Worm (Caenorhabditis elegans) whole organism, L4 larva: Measurements from ENCODE around the gene dao-6.
A peak's percentile ranks its signal among the peaks of the same experiment; 100 is the strongest.

ENCODE experiments used
- F37D6.2 ChIP-seq: sonication (generic microtip); optimal IDR thresholded peaks from 2 replicates; lab custom pipeline; 2016; ENCODE audit warnings: mild to moderate bottlenecking, missing genetic modification characterization, missing compliant biosample characterization
- T20F7.1 ChIP-seq: fragments of 200-800 bp; sonication (Bioruptor generic); optimal IDR thresholded peaks from 2 replicates; lab custom pipeline; 2018; ENCODE audit warnings: mild to moderate bottlenecking, missing genetic modification characterization, missing compliant biosample characterization
- Y5F2A.4 ChIP-seq: fragments of 200-800 bp; sonication (Bioruptor generic); optimal IDR thresholded peaks from 2 replicates; lab custom pipeline; 2018; ENCODE audit warnings: mild to moderate bottlenecking, missing genetic modification characterization, missing compliant biosample characterization
- Y75B8A.6 ChIP-seq: fragments of 200-800 bp; sonication (Bioruptor generic); IDR thresholded peaks from 2 replicates; pipeline ENCODE4 v1.3.6; 2022; ENCODE audit warnings: missing genetic modification reagents, missing genetic modification characterization, missing compliant biosample characterization
- aha-1 ChIP-seq: fragments of 150-350 bp; peaks from one replicate; lab custom pipeline; 2014; ENCODE audit warnings: missing biosample characterization, missing genetic modification characterization
- ama-1 ChIP-seq: fragments of 150-350 bp; optimal IDR thresholded peaks from 2 replicates; lab custom pipeline; 2014; ENCODE audit warnings: inconsistent platforms, mixed read lengths
- arid-1 ChIP-seq: fragments of 200-800 bp; sonication (Bioruptor generic); conservative IDR thresholded peaks from 2 replicates; pipeline ENCODE4 v1.3.6; 2022; ENCODE audit warnings: missing genetic modification reagents, missing genetic modification characterization, missing compliant biosample characterization
- ceh-28 ChIP-seq: fragments of 150-350 bp; optimal IDR thresholded peaks from 2 replicates; lab custom pipeline; 2014; ENCODE audit warnings: missing biosample characterization, missing genetic modification reagents, missing genetic modification characterization
- ceh-32 ChIP-seq: sonication (generic microtip); optimal IDR thresholded peaks from 2 replicates; lab custom pipeline; 2016; ENCODE audit warnings: mild to moderate bottlenecking, missing genetic modification characterization, missing compliant biosample characterization; ENCODE audit not compliant: poor library complexity
- ces-1 ChIP-seq: fragments of 150-350 bp; sonication (generic microtip); optimal IDR thresholded peaks from 4 replicates; lab custom pipeline; 2014; ENCODE audit warnings: missing biosample characterization, missing genetic modification reagents, missing genetic modification characterization
- cey-2 ChIP-seq: sonication (generic microtip); optimal IDR thresholded peaks from 3 replicates; lab custom pipeline; 2017; ENCODE audit warnings: missing genetic modification characterization, mild to moderate bottlenecking, missing compliant biosample characterization, antibody characterized with exemption, borderline replicate concordance; ENCODE audit not compliant: insufficient read depth
- daf-16 ChIP-seq, 3 experiments: sonication (generic microtip); optimal IDR thresholded peaks; 2 replicates each; lab custom pipeline; 2016 to 2017; ENCODE audit warnings: missing genetic modification characterization in 3 of 3, missing genetic modification reagents in 3 of 3, mild to moderate bottlenecking in 2 of 3, missing compliant biosample characterization in 2 of 3, missing biosample characterization in 1 of 3, moderate library complexity in 1 of 3
- daf-19 ChIP-seq: fragments of 200-800 bp; sonication (Bioruptor generic); conservative IDR thresholded peaks from 2 replicates; pipeline ENCODE4 v1.3.6; 2022; ENCODE audit warnings: missing genetic modification characterization, missing compliant biosample characterization
- dmd-6 ChIP-seq: fragments of 200-800 bp; sonication (Bioruptor generic); IDR thresholded peaks from 2 replicates; pipeline ENCODE4 v1.3.6; 2022; ENCODE audit warnings: missing genetic modification reagents, missing genetic modification characterization, missing compliant biosample characterization
- egl-43 ChIP-seq: fragments of 200-800 bp; sonication (Bioruptor generic); IDR thresholded peaks from 2 replicates; pipeline ENCODE4 v1.3.6; 2022; ENCODE audit warnings: missing genetic modification reagents, missing genetic modification characterization, missing compliant biosample characterization
- hlh-11 ChIP-seq: fragments of 200-800 bp; sonication (Bioruptor generic); optimal IDR thresholded peaks from 2 replicates; lab custom pipeline; 2018; ENCODE audit warnings: mild to moderate bottlenecking, missing genetic modification characterization, missing compliant biosample characterization
- hlh-30 ChIP-seq: sonication (generic microtip); optimal IDR thresholded peaks from 2 replicates; lab custom pipeline; 2017; ENCODE audit warnings: antibody characterized with exemption, mild to moderate bottlenecking, missing genetic modification characterization, missing compliant biosample characterization; ENCODE audit not compliant: insufficient read depth
- jun-1 ChIP-seq: fragments of 150-350 bp; optimal IDR thresholded peaks from 2 replicates; lab custom pipeline; 2014; ENCODE audit warnings: missing biosample characterization, missing genetic modification reagents, missing genetic modification characterization
- lim-7 ChIP-seq: fragments of 200-800 bp; sonication (Bioruptor generic); IDR thresholded peaks from 2 replicates; pipeline ENCODE4 v1.3.6; 2022; ENCODE audit warnings: missing genetic modification characterization, missing compliant biosample characterization
- lin-1 ChIP-seq: fragments of 200-800 bp; sonication (Bioruptor generic); IDR thresholded peaks from 2 replicates; pipeline ENCODE4 v1.3.6; 2022; ENCODE audit warnings: missing genetic modification reagents, missing genetic modification characterization, missing compliant biosample characterization
- lin-38 ChIP-seq: fragments of 200-800 bp; sonication (Bioruptor generic); IDR thresholded peaks from 2 replicates; pipeline ENCODE4 v1.3.6; 2022; ENCODE audit warnings: missing genetic modification reagents, missing genetic modification characterization, missing compliant biosample characterization
- lir-3 ChIP-seq: sonication (generic microtip); optimal IDR thresholded peaks from 2 replicates; lab custom pipeline; 2016; ENCODE audit warnings: mild to moderate bottlenecking, missing genetic modification characterization, missing compliant biosample characterization
- lsy-2 ChIP-seq, 2 experiments: fragments of 150-350 bp in 1 of 2; sonication (generic microtip) in 1 of 2; optimal IDR thresholded peaks; 2 replicates each; lab custom pipeline; 2014 to 2017; ENCODE audit warnings: missing biosample characterization in 2 of 2, missing genetic modification characterization in 2 of 2
- madf-5 ChIP-seq, 2 experiments: fragments of 200-800 bp; sonication (Bioruptor generic); IDR thresholded peaks; 2 replicates each; pipeline ENCODE4 v1.3.6; 2022; ENCODE audit warnings: missing compliant biosample characterization in 2 of 2, missing genetic modification characterization in 2 of 2
- madf-9 ChIP-seq: fragments of 200-800 bp; sonication (Bioruptor generic); conservative IDR thresholded peaks from 2 replicates; pipeline ENCODE4 v1.3.6; 2022; ENCODE audit warnings: missing genetic modification reagents, missing genetic modification characterization, missing compliant biosample characterization
- mes-2 ChIP-seq: sonication (generic microtip); optimal IDR thresholded peaks from 2 replicates; lab custom pipeline; 2016; ENCODE audit warnings: missing genotype, mild to moderate bottlenecking, missing genetic modification characterization, missing compliant biosample characterization; ENCODE audit not compliant: poor library complexity, severe bottlenecking
- mxl-2 ChIP-seq: fragments of 200-800 bp; sonication (Bioruptor generic); conservative IDR thresholded peaks from 2 replicates; pipeline ENCODE4 v1.3.6; 2022; ENCODE audit warnings: missing genetic modification reagents, missing genetic modification characterization, missing compliant biosample characterization
- mxl-3 ChIP-seq: fragments of 200-800 bp; sonication (Bioruptor generic); optimal IDR thresholded peaks from 2 replicates; lab custom pipeline; 2018; ENCODE audit warnings: mild to moderate bottlenecking, missing genetic modification characterization, missing compliant biosample characterization
- nhr-102 ChIP-seq: sonication (generic microtip); optimal IDR thresholded peaks from 2 replicates; lab custom pipeline; 2016; ENCODE audit warnings: mild to moderate bottlenecking, missing genetic modification characterization, moderate library complexity, missing compliant biosample characterization
- nhr-111 ChIP-seq: fragments of 200-800 bp; sonication (Bioruptor generic); optimal IDR thresholded peaks from 2 replicates; lab custom pipeline; 2018; ENCODE audit warnings: mild to moderate bottlenecking, missing genetic modification characterization, missing compliant biosample characterization
- nhr-25 ChIP-seq: sonication (generic microtip); optimal IDR thresholded peaks from 2 replicates; lab custom pipeline; 2017; ENCODE audit warnings: missing genetic modification characterization, mild to moderate bottlenecking, missing compliant biosample characterization, antibody characterized with exemption, moderate library complexity, borderline replicate concordance; ENCODE audit not compliant: insufficient read depth
- nhr-41 ChIP-seq: fragments of 200-800 bp; sonication (Bioruptor generic); IDR thresholded peaks from 2 replicates; pipeline ENCODE4 v1.3.6; 2022; ENCODE audit warnings: missing genetic modification reagents, missing genetic modification characterization, missing compliant biosample characterization
- nhr-42 ChIP-seq: fragments of 200-800 bp; sonication (Bioruptor generic); IDR thresholded peaks from 2 replicates; pipeline ENCODE4 v1.3.6; 2022; ENCODE audit warnings: missing genetic modification characterization, missing compliant biosample characterization
- nhr-48 ChIP-seq: sonication (generic microtip); optimal IDR thresholded peaks from 2 replicates; lab custom pipeline; 2016; ENCODE audit warnings: mild to moderate bottlenecking, missing genetic modification characterization, missing compliant biosample characterization
- pqm-1 ChIP-seq: sonication (generic microtip); optimal IDR thresholded peaks from 2 replicates; lab custom pipeline; 2017; ENCODE audit warnings: missing biosample characterization, missing genetic modification characterization
- set-16 ChIP-seq: fragments of 200-800 bp; sonication (Bioruptor generic); IDR thresholded peaks from 2 replicates; pipeline ENCODE4 v1.3.6; 2022; ENCODE audit warnings: missing genetic modification reagents, missing genetic modification characterization, missing compliant biosample characterization
- snpc-1.2 ChIP-seq: fragments of 200-800 bp; sonication (Bioruptor generic); IDR thresholded peaks from 2 replicates; pipeline ENCODE4 v1.3.6; 2022; ENCODE audit warnings: missing genetic modification reagents, missing genetic modification characterization, missing compliant biosample characterization
- snpc-4 ChIP-seq: fragments of 150-350 bp; optimal IDR thresholded peaks from 2 replicates; lab custom pipeline; 2014; ENCODE audit warnings: missing biosample characterization, missing genetic modification characterization
- spr-1 ChIP-seq: sonication (generic microtip); optimal IDR thresholded peaks from 2 replicates; lab custom pipeline; 2016; ENCODE audit warnings: mild to moderate bottlenecking, missing genetic modification characterization, missing compliant biosample characterization
- zfp-2 ChIP-seq: sonication (generic microtip); optimal IDR thresholded peaks from 2 replicates; lab custom pipeline; 2016; ENCODE audit warnings: mild to moderate bottlenecking, missing genetic modification characterization, missing compliant biosample characterization
- zip-11 ChIP-seq: fragments of 200-800 bp; sonication (Bioruptor generic); IDR thresholded peaks from 2 replicates; pipeline ENCODE4 v1.3.6; 2022; ENCODE audit warnings: missing genetic modification characterization, missing compliant biosample characterization

The dao-6 gene

DNA sequence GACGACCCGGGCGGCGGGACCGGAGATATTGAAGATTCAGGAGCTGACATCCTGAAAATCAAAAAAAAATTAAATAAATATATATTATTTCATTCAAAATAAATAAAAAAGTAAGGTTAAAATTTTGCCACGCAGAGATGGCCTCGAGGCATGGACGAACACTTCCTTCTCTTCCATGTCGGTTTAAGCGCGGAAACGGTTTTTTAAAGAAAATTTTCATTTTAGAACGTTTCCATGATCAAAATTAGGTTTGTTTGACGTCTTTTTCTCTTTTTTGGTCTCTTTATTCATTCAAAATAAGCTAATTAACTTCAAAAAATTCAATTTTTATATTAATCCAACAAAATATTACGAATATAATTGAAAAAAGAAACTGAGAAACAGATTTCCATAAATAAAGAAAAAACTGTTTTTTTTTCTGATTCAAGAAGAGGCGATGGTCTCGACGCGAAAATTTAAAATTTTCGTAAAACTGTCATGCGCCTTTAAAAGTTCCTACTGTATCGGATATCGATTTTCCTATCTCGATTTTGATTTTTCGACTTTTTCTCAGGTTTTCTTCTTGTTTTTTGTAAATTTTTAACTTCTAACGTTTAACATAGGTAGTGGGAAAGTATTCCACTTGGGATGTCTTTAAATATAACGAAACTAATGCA is 26.2 kb upstream of the dao-6 start, which contains the start of gene gcc-2:
Gene gcc-2, minus strand, starts transcription at position 51 of the 656 bp plus-strand sequence.
- TF ChIP-seq madf-5 (GFP tag; IDR thresholded peaks at IDR 0.05; lab: Robert Waterston, UW) (no peak), nhr-41 (GFP tag; lab: Robert Waterston, UW) (no peak), nhr-111 (no peak), mes-2 (peak; percentile 9), jun-1 (no peak), aha-1 (peak; percentile 13)
- TF ChIP-seq, all 104 proteins: peak for 2

DNA sequence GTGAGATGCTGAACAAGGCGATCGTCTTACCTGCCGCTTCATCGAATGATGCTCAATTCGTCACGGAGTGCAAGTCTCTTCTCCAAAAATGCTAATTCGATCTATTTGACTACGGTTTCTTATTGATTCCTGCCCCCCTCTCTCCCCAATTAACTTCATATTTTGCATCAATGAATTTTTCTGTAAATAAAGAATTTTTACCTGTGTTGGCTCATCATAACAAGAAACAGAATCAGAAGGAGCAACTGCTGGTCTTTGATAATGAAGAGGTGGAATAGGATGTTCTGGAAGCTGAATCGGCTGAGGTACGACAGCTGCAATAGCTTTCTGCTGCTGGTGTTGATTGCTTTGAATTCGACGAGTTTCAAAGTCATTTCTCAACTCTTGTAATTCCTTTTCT is 24.2 kb upstream of the dao-6 start:
- no peak for TF ChIP-seq hlh-11
- TF ChIP-seq nhr-111, result no peak
- TF ChIP-seq aha-1, result peak; percentile 22

DNA sequence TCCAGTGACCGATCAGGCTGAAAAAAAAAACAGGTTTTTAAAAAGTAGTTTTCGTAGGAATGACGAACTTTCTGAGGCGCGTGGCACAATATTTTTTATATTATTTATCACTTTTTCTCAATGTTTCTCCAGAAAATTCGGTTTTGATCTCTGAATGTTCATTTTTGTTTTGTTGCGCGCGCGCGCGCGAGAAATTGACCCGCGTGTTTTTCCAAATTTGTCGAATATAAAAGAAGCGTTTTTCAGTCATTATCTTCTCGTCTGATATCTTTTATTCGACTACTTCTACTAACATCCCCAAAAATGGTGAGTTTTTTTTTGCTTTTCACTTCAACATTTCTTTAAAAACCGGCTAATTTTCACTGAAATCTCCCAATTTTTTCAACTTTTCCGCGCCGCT is 22.8 kb upstream of the dao-6 start, which contains the start of gene rmd-1:
Gene rmd-1, plus strand, starts transcription at position 247 of the 400 bp plus-strand sequence.
- TF ChIP-seq pqm-1 (tag; lab: Kevin White, UChicago) (no peak), spr-1 (no peak), lin-38 (GFP tag; lab: Robert Waterston, UW) (peak; percentile 51)
- TF ChIP-seq, all 104 proteins: peak for 1

DNA sequence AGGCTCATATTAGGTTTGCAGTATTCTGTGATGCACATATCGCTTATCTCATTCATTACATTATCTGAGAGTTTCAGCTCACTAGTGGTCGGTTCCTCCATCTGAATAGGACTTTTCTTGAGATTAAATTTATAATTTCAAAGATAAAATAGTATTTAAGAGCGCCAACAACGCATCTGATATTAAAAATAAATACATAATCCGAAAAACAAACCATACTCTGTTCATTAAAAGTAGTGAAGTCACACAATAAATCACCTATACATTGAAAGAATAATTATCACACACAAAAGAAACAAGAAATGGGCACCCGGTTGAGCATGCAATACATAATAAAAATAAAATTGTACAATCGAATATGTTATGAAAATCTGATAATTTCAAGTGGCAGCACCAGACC is 21.4 kb upstream of the dao-6 start, which contains the start of gene vps-53:
Gene vps-53, minus strand, starts transcription at position 101 of the 400 bp plus-strand sequence.
- no peak for TF ChIP-seq Y75B8A.6 (GFP tag; lab: Robert Waterston, UW)
- no peak for TF ChIP-seq lir-3 (tag; lab: Kevin White, UChicago)
- no peak for TF ChIP-seq zip-11 (GFP tag; lab: Robert Waterston, UW)
- no peak for TF ChIP-seq snpc-1.2 (GFP tag; lab: Robert Waterston, UW)
- no peak for TF ChIP-seq nhr-42
- no peak for TF ChIP-seq ces-1 (GFP tag; lab: Kevin White, UChicago)
- no peak for TF ChIP-seq egl-43 (GFP tag; lab: Robert Waterston, UW)
- TF ChIP-seq madf-9 (GFP tag; lab: Robert Waterston, UW), result no peak
- TF ChIP-seq zfp-2 (tag; lab: Kevin White, UChicago), result no peak
- TF ChIP-seq mxl-3, result no peak
- TF ChIP-seq nhr-25 (tag; lab: Kevin White, UChicago), result no peak
- no peak for TF ChIP-seq set-16
- no peak for TF ChIP-seq arid-1 (GFP tag; lab: Robert Waterston, UW)
- no peak for TF ChIP-seq cey-2 (tag; lab: Kevin White, UChicago)

DNA sequence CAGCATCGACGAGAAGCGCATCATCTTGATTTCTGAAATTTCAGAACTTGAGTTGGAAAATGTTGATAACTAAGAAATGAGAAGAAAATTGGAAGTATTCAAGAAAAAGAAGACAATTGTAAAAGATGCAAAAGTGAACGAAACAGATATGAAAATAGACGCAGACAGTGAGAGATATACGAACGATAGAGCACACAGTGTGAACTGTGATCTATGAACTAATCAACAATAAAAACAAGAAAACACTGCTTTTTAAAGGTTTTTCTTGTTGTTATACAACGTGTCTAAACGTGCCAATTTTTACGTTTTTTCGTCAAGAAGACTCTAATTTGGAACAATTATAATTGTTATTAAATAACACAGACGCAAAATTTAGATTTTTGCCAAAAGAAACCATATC is 16.9 kb upstream of the dao-6 start, which contains the start of gene ech-6:
Gene ech-6, minus strand, starts transcription at position 32 of the 400 bp plus-strand sequence.
- TF ChIP-seq hlh-30 (tag; lab: Kevin White, UChicago), result peak; percentile 5
- no peak for TF ChIP-seq daf-19
- TF ChIP-seq mxl-3, result no peak
- no peak for TF ChIP-seq ceh-28
- TF ChIP-seq lin-38 (GFP tag; lab: Robert Waterston, UW), result peak; percentile 51
- no peak for TF ChIP-seq Y5F2A.4 (GFP tag; lab: Kevin White, UChicago)
- TF ChIP-seq pqm-1 (tag; lab: Kevin White, UChicago), result peak; percentile 11
- no peak for TF ChIP-seq daf-16 (GFP tag; optimal IDR thresholded peaks at IDR 0.05; lab: Kevin White, UChicago)
- TF ChIP-seq daf-16 (tag; optimal IDR thresholded peaks at IDR 0.05; lab: Kevin White, UChicago), result peak; percentile 96
- TF ChIP-seq ama-1 (lab: Kevin White, UChicago), result no peak
- TF ChIP-seq mxl-2 (GFP tag; lab: Robert Waterston, UW), result no peak
- TF ChIP-seq lin-1 (GFP tag; lab: Robert Waterston, UW), result 0 out of 2 replicates have a peak, but pooled peaks have one; percentile 29
- TF ChIP-seq F37D6.2 (tag; lab: Kevin White, UChicago), result no peak
- TF ChIP-seq nhr-102, result peak; percentile 45
- no peak for TF ChIP-seq snpc-4 (tag; lab: Kevin White, UChicago)
- no peak for TF ChIP-seq lim-7
- TF ChIP-seq nhr-48 (tag; lab: Kevin White, UChicago), result peak; percentile 11
- TF ChIP-seq dmd-6 (GFP tag; lab: Robert Waterston, UW), result peak; percentile 72
- peak in 1 of 2 experiments; percentile 71 for TF ChIP-seq lsy-2 (tag; optimal IDR thresholded peaks at IDR 0.05; lab: Kevin White, UChicago)
- TF ChIP-seq hlh-11, result peak; percentile 58
- no peak for TF ChIP-seq ceh-32 (tag; lab: Kevin White, UChicago)
- TF ChIP-seq T20F7.1, result no peak
- peak; percentile 1 for TF ChIP-seq mes-2
